Worm (Caenorhabditis elegans) whole organism, midembryonic: ENCODE results near the gene thk-1.

Experiments
- T22C8.4 ChIP-seq: fragments of 200-800 bp; sonication (Bioruptor generic); IDR thresholded peaks from 2 replicates; pipeline ENCODE4 v1.3.6; 2022; ENCODE audit warnings: missing genetic modification characterization, missing compliant biosample characterization
- med-1 ChIP-seq: sonication (generic microtip); optimal IDR thresholded peaks from 2 replicates; lab custom pipeline; 2017; ENCODE audit warnings: missing genetic modification characterization, mild to moderate bottlenecking, missing compliant biosample characterization, antibody characterized with exemption, missing genetic modification reagents; ENCODE audit not compliant: insufficient read depth

- TF ChIP-seq T22C8.4 (GFP tag; lab: Robert Waterston, UW): no peak
- TF ChIP-seq med-1: no peak
These were observed 49.6 kb upstream of the thk-1 start for ce11 chrIV:10330962-10331361.
